Fruit fly (Drosophila melanogaster) whole organism, prepupa: ENCODE data around the gene Nup93-1.
A peak's percentile ranks its signal among the peaks of the same experiment; 100 is the strongest.

Experiments
- Blimp-1 ChIP-seq: fragments of 200-800 bp; sonication (Bioruptor generic); optimal IDR thresholded peaks from 3 replicates; lab custom pipeline; 2017; ENCODE audit warnings: missing biosample characterization, missing genetic modification characterization, mild to moderate bottlenecking, moderate library complexity, missing genetic modification reagents
- CG11294 ChIP-seq: fragments of 200-800 bp; sonication (Bioruptor generic); IDR thresholded peaks from 2 replicates; pipeline ENCODE4 v1.3.6; 2022; ENCODE audit warnings: missing biosample characterization, missing genetic modification characterization
- CG16779 ChIP-seq: fragments of 200-800 bp; sonication (Bioruptor generic); optimal IDR thresholded peaks from 3 replicates; lab custom pipeline; 2017; ENCODE audit warnings: missing biosample characterization, mild to moderate bottlenecking, missing genetic modification characterization
- CG31627 ChIP-seq: fragments of 200-800 bp; sonication (Bioruptor generic); optimal IDR thresholded peaks from 3 replicates; lab custom pipeline; 2016; ENCODE audit warnings: missing biosample characterization, missing genetic modification characterization
- CG4318 ChIP-seq: fragments of 200-800 bp; sonication (Bioruptor generic); optimal IDR thresholded peaks from 3 replicates; lab custom pipeline; 2017; ENCODE audit warnings: missing biosample characterization, mild to moderate bottlenecking, missing genetic modification characterization
- CG6854 ChIP-seq: fragments of 200-800 bp; sonication (Bioruptor generic); optimal IDR thresholded peaks from 2 replicates; lab custom pipeline; 2017; ENCODE audit warnings: missing biosample characterization, mild to moderate bottlenecking, missing genetic modification characterization
- Eip78C ChIP-seq: fragments of 200-800 bp; sonication (Bioruptor generic); peaks from one replicate; lab custom pipeline; 2016; ENCODE audit warnings: missing biosample characterization, missing genetic modification characterization
- Hr39 ChIP-seq: fragments of 200-800 bp; sonication (Bioruptor generic); optimal IDR thresholded peaks from 2 replicates; lab custom pipeline; 2016; ENCODE audit warnings: missing biosample characterization, missing genetic modification characterization
- Met ChIP-seq: fragments of 200-800 bp; sonication (Bioruptor generic); optimal IDR thresholded peaks from 3 replicates; lab custom pipeline; 2016; ENCODE audit warnings: missing biosample characterization, missing genetic modification characterization
- achi ChIP-seq: fragments of 200-800 bp; sonication (Bioruptor generic); optimal IDR thresholded peaks from 3 replicates; lab custom pipeline; 2016; ENCODE audit warnings: missing biosample characterization, missing genetic modification characterization
- acj6 ChIP-seq: fragments of 200-800 bp; sonication (Bioruptor generic); optimal IDR thresholded peaks from 3 replicates; lab custom pipeline; 2016; ENCODE audit warnings: missing biosample characterization, missing genetic modification characterization
- fd59A ChIP-seq: fragments of 200-800 bp; sonication (Bioruptor generic); optimal IDR thresholded peaks from 2 replicates; lab custom pipeline; 2017; ENCODE audit warnings: missing biosample characterization, mild to moderate bottlenecking, missing genetic modification characterization, missing genetic modification reagents
- fkh ChIP-seq: fragments of 200-800 bp; sonication (Bioruptor generic); optimal IDR thresholded peaks from 3 replicates; lab custom pipeline; 2017; ENCODE audit warnings: missing biosample characterization, mild to moderate bottlenecking, missing genetic modification characterization, moderate library complexity

Nup93-1 gene

DNA sequence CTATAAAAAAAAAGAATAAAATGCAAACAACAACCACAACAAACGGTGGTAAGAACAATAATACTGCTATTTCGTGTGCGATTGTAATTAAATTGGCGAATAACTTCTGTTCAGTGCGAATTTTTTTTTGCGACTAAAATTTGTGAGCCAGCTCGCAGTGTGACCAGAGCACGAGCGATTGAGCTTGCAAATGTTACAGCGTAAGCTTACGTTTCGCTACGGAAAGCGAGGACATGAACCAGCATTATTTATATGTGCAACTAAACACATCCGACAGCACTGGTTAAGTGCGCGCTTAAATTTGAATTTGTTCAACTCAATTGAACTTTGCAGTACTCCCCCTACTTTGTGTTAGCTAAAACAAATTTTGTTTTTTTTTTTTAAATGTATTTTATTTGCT is 23.1 kb downstream of the Nup93-1 start, which contains the start of gene AMPdeam (continued):
- no peak for TF ChIP-seq fd59A
- no peak for TF ChIP-seq CG16779
- no peak for TF ChIP-seq CG4318 (GFP tag; lab: Kevin White, UChicago)
- no peak for TF ChIP-seq acj6 (GFP tag; lab: Kevin White, UChicago)
- TF ChIP-seq achi: no peak
- no peak for TF ChIP-seq Blimp-1 (GFP tag; lab: Kevin White, UChicago)
- TF ChIP-seq Eip78C (GFP tag; lab: Kevin White, UChicago): peak; percentile 74
- no peak for TF ChIP-seq Hr39 (GFP tag; lab: Kevin White, UChicago)
- TF ChIP-seq Met (GFP tag; lab: Kevin White, UChicago): no peak
- no peak for TF ChIP-seq CG11294
- TF ChIP-seq fkh (GFP tag; lab: Kevin White, UChicago): no peak
- TF ChIP-seq CG31627 (GFP tag; lab: Kevin White, UChicago): no peak
- no peak for TF ChIP-seq CG6854 (GFP tag; lab: Kevin White, UChicago)
